Fruit fly (Drosophila melanogaster) whole organism, embryonic: Measurements from ENCODE around the gene COX6B.

Source experiments
- Abd-B ChIP-seq: fragments of 200-800 bp; sonication (Bioruptor generic); optimal IDR thresholded peaks from 2 replicates; lab custom pipeline; 2018; ENCODE audit warnings: missing biosample characterization, mild to moderate bottlenecking, missing genetic modification characterization, moderate library complexity
- Antp ChIP-seq: fragments of 200-800 bp; sonication (Bioruptor generic); optimal IDR thresholded peaks from 3 replicates; lab custom pipeline; 2016; ENCODE audit warnings: missing biosample characterization, missing genetic modification characterization
- B-H1 ChIP-seq: fragments of 200-800 bp; sonication (Bioruptor generic); IDR thresholded peaks from 3 replicates; pipeline ENCODE4 v1.3.6; 2022; ENCODE audit warnings: missing biosample characterization, missing genetic modification characterization
- CG10431 ChIP-seq: fragments of 200-800 bp; sonication (Bioruptor generic); optimal IDR thresholded peaks from 3 replicates; lab custom pipeline; 2018; ENCODE audit warnings: missing biosample characterization, mild to moderate bottlenecking, missing genetic modification characterization
- CG12155 ChIP-seq: fragments of 200-800 bp; sonication (Bioruptor generic); optimal IDR thresholded peaks from 3 replicates; lab custom pipeline; 2016; ENCODE audit warnings: missing biosample characterization, missing genetic modification characterization
- CG13894 ChIP-seq: fragments of 200-800 bp; sonication (Bioruptor generic); optimal IDR thresholded peaks from 3 replicates; lab custom pipeline; 2018; ENCODE audit warnings: missing biosample characterization, mild to moderate bottlenecking, missing genetic modification characterization, moderate library complexity
- CG1602 ChIP-seq: fragments of 200-800 bp; sonication (Bioruptor generic); optimal IDR thresholded peaks from 3 replicates; lab custom pipeline; 2016; ENCODE audit warnings: missing biosample characterization, missing genetic modification characterization
- CG1792 ChIP-seq: fragments of 200-800 bp; sonication (Bioruptor generic); optimal IDR thresholded peaks from 2 replicates; lab custom pipeline; 2016; ENCODE audit warnings: missing biosample characterization, missing genetic modification characterization
- CG1832 ChIP-seq: fragments of 200-800 bp; sonication (Bioruptor generic); optimal IDR thresholded peaks from 2 replicates; lab custom pipeline; 2017; ENCODE audit warnings: missing biosample characterization, mild to moderate bottlenecking, missing genetic modification characterization, inconsistent platforms
- CG30020 ChIP-seq: fragments of 200-800 bp; optimal IDR thresholded peaks from 2 replicates; lab custom pipeline; 2019; ENCODE audit warnings: missing biosample characterization, mild to moderate bottlenecking, missing genetic modification characterization, moderate library complexity
- CG30431 ChIP-seq: fragments of 200-800 bp; sonication (Bioruptor generic); optimal IDR thresholded peaks from 2 replicates; lab custom pipeline; 2017; ENCODE audit warnings: missing biosample characterization, missing genetic modification characterization
- CG31441 ChIP-seq: fragments of 200-800 bp; sonication (Bioruptor generic); IDR thresholded peaks from 2 replicates; pipeline ENCODE4 v1.3.6; 2022; ENCODE audit warnings: missing biosample characterization, missing genetic modification characterization
- CG32532 ChIP-seq: fragments of 200-800 bp; sonication (Bioruptor generic); IDR thresholded peaks from 2 replicates; pipeline ENCODE4 v1.3.6; 2022; ENCODE audit warnings: missing biosample characterization, missing genetic modification characterization
- CG34422 ChIP-seq: fragments of 200-800 bp; sonication (Bioruptor generic); IDR thresholded peaks from 3 replicates; pipeline ENCODE4 v1.3.6; 2022; ENCODE audit warnings: missing biosample characterization, missing genetic modification characterization
- CG4730 ChIP-seq: fragments of 200-800 bp; sonication (Bioruptor generic); IDR thresholded peaks from 2 replicates; pipeline ENCODE4 v1.3.6; 2022; ENCODE audit warnings: missing biosample characterization, missing genetic modification characterization
- CG6791 ChIP-seq: fragments of 200-800 bp; sonication (Bioruptor generic); IDR thresholded peaks from 3 replicates; pipeline ENCODE4 v1.3.6; 2022; ENCODE audit warnings: missing biosample characterization, missing genetic modification characterization; ENCODE audit not compliant: partially characterized antibody
- CG7357 ChIP-seq: fragments of 200-800 bp; sonication (Bioruptor generic); IDR thresholded peaks from 3 replicates; pipeline ENCODE4 v1.3.6; 2022; ENCODE audit warnings: missing biosample characterization, missing genetic modification characterization
- CG8290 ChIP-seq, 3 experiments: fragments of 200-800 bp; sonication (Bioruptor generic); optimal IDR thresholded peaks; 2 replicates each; lab custom pipeline; 2016 to 2019; ENCODE audit warnings: missing biosample characterization in 3 of 3, missing genetic modification characterization in 3 of 3, mild to moderate bottlenecking in 2 of 3, moderate library complexity in 1 of 3
- CG9797 ChIP-seq: fragments of 200-800 bp; sonication (Bioruptor generic); optimal IDR thresholded peaks from 3 replicates; lab custom pipeline; 2018; ENCODE audit warnings: missing biosample characterization, mild to moderate bottlenecking, missing genetic modification characterization
- CkIIα-i1 ChIP-seq: fragments of 200-800 bp; sonication (Bioruptor generic); IDR thresholded peaks from 2 replicates; pipeline ENCODE4 v1.3.6; 2022; ENCODE audit warnings: missing biosample characterization, missing genetic modification characterization
- Dll ChIP-seq: fragments of 200-800 bp; sonication (Bioruptor generic); IDR thresholded peaks from 4 replicates; pipeline ENCODE4 v1.3.6; 2022; ENCODE audit warnings: missing biosample characterization, missing genetic modification characterization; ENCODE audit not compliant: partially characterized antibody
- E2f2 ChIP-seq: fragments of 200-800 bp; sonication (Bioruptor generic); IDR thresholded peaks from 2 replicates; pipeline ENCODE4 v1.3.6; 2022; ENCODE audit warnings: missing biosample characterization, missing genetic modification characterization
- GATAe ChIP-seq: fragments of 200-800 bp; sonication (Bioruptor generic); conservative IDR thresholded peaks from 2 replicates; pipeline ENCODE4 v1.3.6; 2022; ENCODE audit warnings: missing biosample characterization, missing genetic modification characterization
- H15 ChIP-seq: fragments of 200-800 bp; sonication (Bioruptor generic); IDR thresholded peaks from 3 replicates; pipeline ENCODE4 v1.3.6; 2022; ENCODE audit warnings: missing biosample characterization, missing genetic modification characterization
- Hand ChIP-seq: fragments of 200-800 bp; sonication (Bioruptor generic); optimal IDR thresholded peaks from 2 replicates; lab custom pipeline; 2017; ENCODE audit warnings: mild to moderate bottlenecking, missing biosample characterization, missing genetic modification reagents, missing genetic modification characterization
- MBD-R2 ChIP-seq: fragments of 200-800 bp; sonication (Bioruptor generic); IDR thresholded peaks from 2 replicates; pipeline ENCODE4 v1.3.6; 2022; ENCODE audit warnings: missing biosample characterization, missing genetic modification characterization
- NC2α ChIP-seq: fragments of 200-800 bp; sonication (Bioruptor generic); optimal IDR thresholded peaks from 2 replicates; lab custom pipeline; 2016; ENCODE audit warnings: missing biosample characterization, missing genetic modification characterization
- NK7.1 ChIP-seq: fragments of 200-800 bp; sonication (Bioruptor generic); optimal IDR thresholded peaks from 3 replicates; lab custom pipeline; 2016; ENCODE audit warnings: missing biosample characterization, missing genetic modification characterization
- Ptx1 ChIP-seq: fragments of 200-800 bp; sonication (Bioruptor generic); IDR thresholded peaks from 2 replicates; pipeline ENCODE4 v1.3.6; 2022; ENCODE audit warnings: missing biosample characterization, missing genetic modification characterization
- Scr ChIP-seq: fragments of 200-800 bp; sonication (Bioruptor generic); IDR thresholded peaks from 2 replicates; pipeline ENCODE4 v1.3.6; 2022; ENCODE audit warnings: missing biosample characterization, missing genetic modification characterization; ENCODE audit not compliant: partially characterized antibody
- Sox100B ChIP-seq: fragments of 200-800 bp; sonication (Bioruptor generic); optimal IDR thresholded peaks from 3 replicates; lab custom pipeline; 2018; ENCODE audit warnings: missing biosample characterization, mild to moderate bottlenecking, missing genetic modification characterization
- Usf ChIP-seq: fragments of 200-800 bp; sonication (Bioruptor generic); optimal IDR thresholded peaks from 2 replicates; lab custom pipeline; 2017; ENCODE audit warnings: missing genotype, missing biosample characterization, missing genetic modification characterization
- Xrp1 ChIP-seq: fragments of 200-800 bp; sonication (Bioruptor generic); IDR thresholded peaks from 2 replicates; pipeline ENCODE4 v1.3.6; 2022; ENCODE audit warnings: missing biosample characterization, missing genetic modification characterization
- YL-1 ChIP-seq: fragments of 200-800 bp; sonication (Bioruptor generic); optimal IDR thresholded peaks from 3 replicates; lab custom pipeline; 2017; ENCODE audit warnings: missing biosample characterization, mild to moderate bottlenecking, missing genetic modification characterization
- abd-A ChIP-seq: fragments of 200-800 bp; sonication (Bioruptor generic); optimal IDR thresholded peaks from 3 replicates; lab custom pipeline; 2019; ENCODE audit warnings: missing biosample characterization, mild to moderate bottlenecking, missing genetic modification characterization, moderate library complexity
- amos ChIP-seq: fragments of 200-800 bp; sonication (Bioruptor generic); IDR thresholded peaks from 2 replicates; pipeline ENCODE4 v1.3.6; 2022; ENCODE audit warnings: missing biosample characterization, missing genetic modification characterization; ENCODE audit not compliant: partially characterized antibody
- bbx ChIP-seq: fragments of 200-800 bp; sonication (Bioruptor generic); IDR thresholded peaks from 2 replicates; pipeline ENCODE4 v1.3.6; 2022; ENCODE audit warnings: missing biosample characterization, missing genetic modification characterization; ENCODE audit not compliant: partially characterized antibody
- dmrt11E ChIP-seq: fragments of 200-800 bp; sonication (Bioruptor generic); optimal IDR thresholded peaks from 3 replicates; lab custom pipeline; 2018; ENCODE audit warnings: missing biosample characterization, mild to moderate bottlenecking, missing genetic modification characterization, moderate library complexity
- exex ChIP-seq: fragments of 200-800 bp; sonication (Bioruptor generic); optimal IDR thresholded peaks from 4 replicates; lab custom pipeline; 2018; ENCODE audit warnings: missing biosample characterization, mild to moderate bottlenecking, missing genetic modification characterization, moderate library complexity
- fd102C ChIP-seq: fragments of 200-800 bp; sonication (Bioruptor generic); optimal IDR thresholded peaks from 2 replicates; lab custom pipeline; 2018; ENCODE audit warnings: missing biosample characterization, mild to moderate bottlenecking, missing genetic modification characterization, moderate library complexity
- gsb ChIP-seq: fragments of 200-800 bp; sonication (Bioruptor generic); IDR thresholded peaks from 2 replicates; pipeline ENCODE4 v1.3.6; 2022; ENCODE audit warnings: missing biosample characterization, missing genetic modification characterization
- ind ChIP-seq: fragments of 200-800 bp; sonication (Bioruptor generic); optimal IDR thresholded peaks from 3 replicates; lab custom pipeline; 2016; ENCODE audit warnings: missing biosample characterization, missing genetic modification characterization
- jigr1 ChIP-seq: fragments of 200-800 bp; sonication (Bioruptor generic); IDR thresholded peaks from 3 replicates; pipeline ENCODE4 v1.3.6; 2022; ENCODE audit warnings: missing biosample characterization, missing genetic modification characterization
- kah ChIP-seq: fragments of 200-800 bp; sonication (Bioruptor generic); optimal IDR thresholded peaks from 2 replicates; lab custom pipeline; 2018; ENCODE audit warnings: missing biosample characterization, mild to moderate bottlenecking, missing genetic modification characterization
- mld ChIP-seq: fragments of 200-800 bp; sonication (Bioruptor generic); IDR thresholded peaks from 3 replicates; pipeline ENCODE4 v1.3.6; 2022; ENCODE audit warnings: missing biosample characterization, missing genetic modification characterization; ENCODE audit not compliant: partially characterized antibody
- pnt ChIP-seq: fragments of 200-800 bp; sonication (Bioruptor generic); optimal IDR thresholded peaks from 3 replicates; lab custom pipeline; 2016; ENCODE audit warnings: missing biosample characterization, missing genetic modification characterization
- pum ChIP-seq: fragments of 200-800 bp; sonication (Bioruptor generic); optimal IDR thresholded peaks from 2 replicates; lab custom pipeline; 2016; ENCODE audit warnings: missing biosample characterization, missing genetic modification characterization
- salm ChIP-seq: fragments of 200-800 bp; sonication (Bioruptor generic); optimal IDR thresholded peaks from 2 replicates; lab custom pipeline; 2018; ENCODE audit warnings: missing biosample characterization, mild to moderate bottlenecking, missing genetic modification characterization
- sim ChIP-seq: fragments of 200-800 bp; sonication (Bioruptor generic); IDR thresholded peaks from 2 replicates; pipeline ENCODE4 v1.3.6; 2022; ENCODE audit warnings: missing biosample characterization, missing genetic modification characterization
- stwl ChIP-seq: fragments of 200-800 bp; sonication (Bioruptor generic); optimal IDR thresholded peaks from 3 replicates; lab custom pipeline; 2018; ENCODE audit warnings: missing biosample characterization, mild to moderate bottlenecking, missing genetic modification characterization, moderate library complexity
- wdn ChIP-seq: fragments of 200-800 bp; sonication (Bioruptor generic); IDR thresholded peaks from 2 replicates; pipeline ENCODE4 v1.3.6; 2022; ENCODE audit warnings: missing biosample characterization, missing genetic modification characterization

COX6B gene

dm6 chrX:19730844-19731243 lies 13.3 kb downstream of the COX6B start, which contains the start of gene AP-1-2beta (continued):
- TF ChIP-seq CG8290 (GFP tag; optimal IDR thresholded peaks at IDR 0.05; lab: Kevin White, UChicago), result peak; percentile 20
- TF ChIP-seq CG8290 (tag; optimal IDR thresholded peaks at IDR 0.05; lab: Kevin White, UChicago), result no peak
- peak; percentile 79 for TF ChIP-seq E2f2 (GFP tag; lab: Robert Waterston, UW)
- TF ChIP-seq CG1792 (GFP tag; lab: Kevin White, UChicago), result no peak
- no peak for TF ChIP-seq CkIIα-i1 (GFP tag; lab: Robert Waterston, UW)
- no peak for TF ChIP-seq Abd-B
- no peak for TF ChIP-seq CG1602
- no peak for TF ChIP-seq B-H1
- peak; percentile 38 for TF ChIP-seq Scr (GFP tag; lab: Robert Waterston, UW)
- peak; percentile 28 for TF ChIP-seq CG30020 (tag; lab: Kevin White, UChicago)
- no peak for TF ChIP-seq CG34422 (GFP tag; lab: Robert Waterston, UW)
- TF ChIP-seq MBD-R2 (GFP tag; lab: Robert Waterston, UW), result peak; percentile 44; the same call in 1 of the 2 replicates
- no peak for TF ChIP-seq ind (GFP tag; lab: Kevin White, UChicago)
- TF ChIP-seq mld (GFP tag; lab: Robert Waterston, UW), result peak; percentile 54; the same call in 1 of the 3 replicates
- no peak for TF ChIP-seq H15 (GFP tag; lab: Robert Waterston, UW)
- no peak for TF ChIP-seq NK7.1
- peak; percentile 75 for TF ChIP-seq CG9797 (GFP tag; lab: Kevin White, UChicago)
- no peak for TF ChIP-seq GATAe
- TF ChIP-seq CG13894 (tag; lab: Kevin White, UChicago), result no peak
- no peak for TF ChIP-seq exex (tag; lab: Kevin White, UChicago)
- TF ChIP-seq YL-1 (GFP tag; lab: Kevin White, UChicago), result peak; percentile 70
- no peak for TF ChIP-seq pum (GFP tag; lab: Kevin White, UChicago)
- no peak for TF ChIP-seq pnt (GFP tag; lab: Kevin White, UChicago)
- TF ChIP-seq salm (tag; lab: Kevin White, UChicago), result no peak
- no peak for TF ChIP-seq CG1832
- TF ChIP-seq CG10431 (GFP tag; lab: Kevin White, UChicago), result no peak
- TF ChIP-seq amos (GFP tag; lab: Robert Waterston, UW), result peak; percentile 37; the same call in 1 of the 2 replicates
- TF ChIP-seq CG12155 (GFP tag; lab: Kevin White, UChicago), result no peak
- no peak for TF ChIP-seq sim (GFP tag; lab: Robert Waterston, UW)
- TF ChIP-seq CG6791 (GFP tag; lab: Robert Waterston, UW), result peak; percentile 72; the same call in 2 of the 3 replicates
- no peak for TF ChIP-seq CG31441
- 0 out of 4 replicates have a peak, but pooled peaks have one; percentile 48 for TF ChIP-seq Dll
- TF ChIP-seq CG32532 (GFP tag; lab: Robert Waterston, UW), result no peak
- no peak for TF ChIP-seq abd-A
- TF ChIP-seq kah (GFP tag; lab: Kevin White, UChicago), result no peak
- TF ChIP-seq bbx (GFP tag; lab: Robert Waterston, UW), result peak; percentile 38; the same call in 1 of the 2 replicates
- TF ChIP-seq Usf (GFP tag; lab: Kevin White, UChicago), result no peak
- TF ChIP-seq wdn (GFP tag; lab: Robert Waterston, UW), result no peak
- TF ChIP-seq Xrp1 (GFP tag; lab: Robert Waterston, UW), result no peak
- no peak for TF ChIP-seq dmrt11E (tag; lab: Kevin White, UChicago)
- no peak for TF ChIP-seq Sox100B (GFP tag; lab: Kevin White, UChicago)
- no peak for TF ChIP-seq Hand (GFP tag; lab: Kevin White, UChicago)
- TF ChIP-seq Ptx1 (GFP tag; lab: Robert Waterston, UW), result no peak
- no peak for TF ChIP-seq Antp
- no peak for TF ChIP-seq NC2α (GFP tag; lab: Kevin White, UChicago)
- TF ChIP-seq jigr1, result no peak
- TF ChIP-seq stwl (tag; lab: Kevin White, UChicago), result peak; percentile 75
- TF ChIP-seq CG7357 (GFP tag; lab: Robert Waterston, UW), result no peak
- no peak for TF ChIP-seq CG4730 (GFP tag; lab: Robert Waterston, UW)
- TF ChIP-seq fd102C (GFP tag; lab: Kevin White, UChicago), result no peak
- TF ChIP-seq gsb (GFP tag; lab: Robert Waterston, UW), result no peak
- no peak for TF ChIP-seq CG30431
